Worm (Caenorhabditis elegans): ENCODE measurements around the gene dss-1.

ce11 chrIII:1176080-1176608, 19.9 kb downstream of the dss-1 start, which contains the start of gene eak-3:
- TF ChIP-seq ztf-23 (GFP tag; IDR thresholded peaks at IDR 0.05) (no peak), ztf-29 (GFP tag; IDR thresholded peaks at IDR 0.05) (no peak)
